Fruit fly (Drosophila melanogaster): Measurements from ENCODE around the gene Rcd-1.

Gene Rcd-1

DNA sequence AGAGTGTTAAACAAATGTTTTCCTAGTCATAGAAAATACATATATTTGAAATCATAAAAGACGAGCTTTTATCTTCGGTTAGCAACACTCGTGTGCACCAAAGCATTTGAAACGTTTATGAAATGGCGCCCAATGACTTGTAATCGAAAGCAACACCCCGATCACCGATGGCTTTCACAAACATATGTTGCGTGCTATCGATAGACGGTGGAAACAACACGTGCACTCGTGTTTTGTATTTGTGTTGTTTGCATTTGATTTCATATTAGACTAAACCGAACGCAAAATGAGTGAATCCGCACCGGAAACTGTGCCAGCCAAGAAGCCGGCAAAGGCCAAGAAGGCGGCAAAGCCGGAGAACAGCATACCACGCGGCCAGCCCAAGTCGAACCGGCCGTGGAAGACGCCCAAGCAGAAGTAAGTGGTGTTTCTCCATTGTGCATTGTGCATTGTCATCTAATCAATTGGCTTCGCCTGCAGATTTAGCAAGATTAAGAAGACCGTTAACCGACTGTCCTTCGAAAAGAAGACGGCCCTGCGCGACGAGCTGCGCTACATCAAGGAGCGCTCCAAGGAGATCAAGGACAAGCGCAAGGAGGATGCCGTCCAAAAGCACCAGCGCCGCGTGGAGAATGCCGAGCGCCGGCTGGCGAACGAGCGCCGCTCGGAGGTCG lies 22.4 kb upstream of the Rcd-1 start, which contains the start of gene CG14210 (continued):
- TF ChIP-seq inv (GFP tag; IDR thresholded peaks at IDR 0.05; ENCODE audit: partially characterized antibody) (peak; percentile 48; the same call in 1 of the 2 replicates), twi (tag; optimal IDR thresholded peaks at IDR 0.05) (peak; percentile 30), pb (GFP tag; optimal IDR thresholded peaks at IDR 0.05) (no peak), gfzf (GFP tag; optimal IDR thresholded peaks at IDR 0.05) (no peak), shn (GFP tag; optimal IDR thresholded peaks at IDR 0.05) (no peak), CG18262 (tag; optimal IDR thresholded peaks at IDR 0.05) (no peak), ftz-f1 (GFP tag; optimal IDR thresholded peaks at IDR 0.05) (no peak), Nf-YB (GFP tag; optimal IDR thresholded peaks at IDR 0.05) (no peak), CG14965 (GFP tag; optimal IDR thresholded peaks at IDR 0.05; ENCODE audit: borderline replicate concordance) (no peak), Doc2 (GFP tag; IDR thresholded peaks at IDR 0.05) (no peak), Lhr (GFP tag; optimal IDR thresholded peaks at IDR 0.05) (no peak), CG4854 (GFP tag; optimal IDR thresholded peaks at IDR 0.05) (no peak), Sin3A (optimal IDR thresholded peaks at IDR 0.05) (no peak), gce (GFP tag; IDR thresholded peaks at IDR 0.05) (no peak), CG7357 (GFP tag; IDR thresholded peaks at IDR 0.05) (no peak), vvl (GFP tag; IDR thresholded peaks at IDR 0.05) (no peak), Mes4 (GFP tag; optimal IDR thresholded peaks at IDR 0.05) (no peak), z (GFP tag; IDR thresholded peaks at IDR 0.05) (no peak), Ssrp (tag; optimal IDR thresholded peaks at IDR 0.05) (no peak), pros (GFP tag; optimal IDR thresholded peaks at IDR 0.05) (no peak), CG9797 (GFP tag; optimal IDR thresholded peaks at IDR 0.05) (no peak), CG2889 (GFP tag; IDR thresholded peaks at IDR 0.05) (no peak), hth (optimal IDR thresholded peaks at IDR 0.05) (no peak), slp2 (GFP tag; optimal IDR thresholded peaks at IDR 0.05) (no peak), CG1024 (GFP tag; IDR thresholded peaks at IDR 0.05) (no peak), Scr (GFP tag; IDR thresholded peaks at IDR 0.05; ENCODE audit: partially characterized antibody) (peak; percentile 66), stc (GFP tag; IDR thresholded peaks at IDR 0.05) (no peak), CG15269 (tag; optimal IDR thresholded peaks at IDR 0.05) (no peak), Hmx (GFP tag; optimal IDR thresholded peaks at IDR 0.05) (no peak), pho (GFP tag; optimal IDR thresholded peaks at IDR 0.05) (no peak), CG7556 (GFP tag; optimal IDR thresholded peaks at IDR 0.05) (no peak), esg (GFP tag; conservative IDR thresholded peaks at IDR 0.05) (no peak), ato (GFP tag; IDR thresholded peaks at IDR 0.05; ENCODE audit: partially characterized antibody) (peak; percentile 69), jing (GFP tag; optimal IDR thresholded peaks at IDR 0.05) (no peak), CG12744 (GFP tag; optimal IDR thresholded peaks at IDR 0.05) (no peak), E2f1 (GFP tag; IDR thresholded peaks at IDR 0.05) (no peak), pzg (GFP tag; optimal IDR thresholded peaks at IDR 0.05) (peak; percentile 57), crc (GFP tag; optimal IDR thresholded peaks at IDR 0.05) (no peak), MBD-R2 (GFP tag; IDR thresholded peaks at IDR 0.05) (peak; percentile 70), lab (GFP tag; optimal IDR thresholded peaks at IDR 0.05) (no peak), sr (GFP tag; IDR thresholded peaks at IDR 0.05) (no peak), HmgD (GFP tag; optimal IDR thresholded peaks at IDR 0.05) (no peak), B-H1 (GFP tag; IDR thresholded peaks at IDR 0.05) (no peak), D19A (tag; optimal IDR thresholded peaks at IDR 0.05) (no peak), nerfin-2 (GFP tag; IDR thresholded peaks at IDR 0.05; ENCODE audit: partially characterized antibody) (peak; percentile 56; the same call in 1 of the 2 replicates), Hr3 (GFP tag; optimal IDR thresholded peaks at IDR 0.05) (no peak), bowl (GFP tag; IDR thresholded peaks at IDR 0.05) (no peak), CG6683 (GFP tag; optimal IDR thresholded peaks at IDR 0.05) (no peak), CG42726 (GFP tag; IDR thresholded peaks at IDR 0.05; ENCODE audit: partially characterized antibody) (no peak), CG31224 (GFP tag; IDR thresholded peaks at IDR 0.05) (no peak), mirr (GFP tag; optimal IDR thresholded peaks at IDR 0.05) (peak; percentile 8)

All from whole organism, embryonic.